Worm (Caenorhabditis elegans) whole organism, early embryonic: ENCODE measurements around the gene clp-7.

Source experiments
- B0310.2 ChIP-seq: sonication (generic microtip); optimal IDR thresholded peaks from 2 replicates; lab custom pipeline; 2016; ENCODE audit warnings: mild to moderate bottlenecking, missing genetic modification characterization, missing compliant biosample characterization
- F13C5.2 ChIP-seq: sonication (generic microtip); optimal IDR thresholded peaks from 2 replicates; lab custom pipeline; 2017; ENCODE audit warnings: mild to moderate bottlenecking, missing genetic modification characterization, inconsistent platforms, missing compliant biosample characterization
- aly-1 ChIP-seq: sonication (generic microtip); optimal IDR thresholded peaks from 2 replicates; lab custom pipeline; 2016; ENCODE audit warnings: missing genetic modification characterization, missing compliant biosample characterization
- ama-1 ChIP-seq: fragments of 150-350 bp; optimal IDR thresholded peaks from 2 replicates; lab custom pipeline; 2014
- ceh-13 ChIP-seq: fragments of 200-800 bp; sonication (Bioruptor generic); optimal IDR thresholded peaks from 2 replicates; lab custom pipeline; 2018; ENCODE audit warnings: mild to moderate bottlenecking, missing genetic modification characterization, missing compliant biosample characterization
- ets-7 ChIP-seq: sonication (generic microtip); optimal IDR thresholded peaks from 2 replicates; lab custom pipeline; 2016; ENCODE audit warnings: missing genotype, missing genetic modification characterization, missing compliant biosample characterization
- flt-1 ChIP-seq: fragments of 200-800 bp; sonication (Bioruptor generic); IDR thresholded peaks from 2 replicates; pipeline ENCODE4 v1.3.6; 2022; ENCODE audit warnings: missing genetic modification characterization, missing compliant biosample characterization
- hmbx-1 ChIP-seq: sonication (generic microtip); optimal IDR thresholded peaks from 2 replicates; lab custom pipeline; 2016; ENCODE audit warnings: mild to moderate bottlenecking, missing genetic modification characterization, missing compliant biosample characterization
- hmg-4 ChIP-seq: fragments of 200-800 bp; sonication (Bioruptor generic); optimal IDR thresholded peaks from 2 replicates; lab custom pipeline; 2018; ENCODE audit warnings: mild to moderate bottlenecking, missing genetic modification characterization, missing compliant biosample characterization
- pes-1 ChIP-seq: fragments of 200-800 bp; sonication (Bioruptor generic); IDR thresholded peaks from 2 replicates; pipeline ENCODE4 v1.3.6; 2022; ENCODE audit warnings: missing genetic modification reagents, missing genetic modification characterization, missing compliant biosample characterization
- sea-1 ChIP-seq: fragments of 200-800 bp; sonication (Bioruptor generic); conservative IDR thresholded peaks from 2 replicates; pipeline ENCODE4 v1.3.6; 2022; ENCODE audit warnings: missing genetic modification characterization, missing compliant biosample characterization
- tbx-11 ChIP-seq: fragments of 200-800 bp; sonication (Bioruptor generic); IDR thresholded peaks from 2 replicates; pipeline ENCODE4 v1.3.6; 2022; ENCODE audit warnings: missing genetic modification characterization, missing compliant biosample characterization
- tbx-37 ChIP-seq: fragments of 200-800 bp; sonication (Bioruptor generic); conservative IDR thresholded peaks from 2 replicates; pipeline ENCODE4 v1.3.6; 2022; ENCODE audit warnings: missing genetic modification reagents, missing genetic modification characterization, missing compliant biosample characterization
- tra-4 ChIP-seq: sonication (generic microtip); optimal IDR thresholded peaks from 2 replicates; lab custom pipeline; 2017; ENCODE audit warnings: missing genetic modification characterization, missing compliant biosample characterization

DNA sequence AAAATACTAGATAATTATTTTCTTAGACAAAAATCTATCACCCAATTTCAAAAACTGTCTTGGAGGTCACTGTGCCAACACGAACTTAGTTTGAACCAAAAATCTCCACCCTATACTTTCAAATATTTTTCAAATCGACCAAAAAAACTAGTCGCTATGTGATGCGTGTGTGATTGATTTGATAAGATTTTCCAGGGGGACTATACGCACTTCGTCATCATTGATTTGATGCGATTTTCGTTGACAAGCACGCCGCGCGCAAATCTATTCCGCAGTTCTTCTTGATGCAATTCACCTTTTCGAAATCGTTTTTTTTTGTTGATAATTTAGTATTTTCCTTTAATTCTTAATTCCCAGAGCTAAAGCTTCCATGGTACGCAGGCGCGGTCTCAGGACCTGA lies 7.7 kb upstream of the clp-7 start:
- TF ChIP-seq ama-1 (lab: Kevin White, UChicago) (no peak), F13C5.2 (tag; lab: Kevin White, UChicago) (no peak), tbx-37 (GFP tag; lab: Robert Waterston, UW) (no peak), tbx-11 (GFP tag; lab: Robert Waterston, UW) (no peak), sea-1 (GFP tag; lab: Robert Waterston, UW) (no peak), B0310.2 (tag; lab: Kevin White, UChicago) (no peak), tra-4 (no peak), hmg-4 (GFP tag; lab: Kevin White, UChicago) (no peak), hmbx-1 (no peak), aly-1 (tag; lab: Kevin White, UChicago) (no peak), pes-1 (GFP tag; lab: Robert Waterston, UW) (no peak), ceh-13 (GFP tag; lab: Kevin White, UChicago) (no peak), ets-7 (no peak), flt-1 (GFP tag; lab: Robert Waterston, UW) (no peak)
